Fruit fly (Drosophila melanogaster): ENCODE data around the gene RhoU.

RhoU gene

DNA sequence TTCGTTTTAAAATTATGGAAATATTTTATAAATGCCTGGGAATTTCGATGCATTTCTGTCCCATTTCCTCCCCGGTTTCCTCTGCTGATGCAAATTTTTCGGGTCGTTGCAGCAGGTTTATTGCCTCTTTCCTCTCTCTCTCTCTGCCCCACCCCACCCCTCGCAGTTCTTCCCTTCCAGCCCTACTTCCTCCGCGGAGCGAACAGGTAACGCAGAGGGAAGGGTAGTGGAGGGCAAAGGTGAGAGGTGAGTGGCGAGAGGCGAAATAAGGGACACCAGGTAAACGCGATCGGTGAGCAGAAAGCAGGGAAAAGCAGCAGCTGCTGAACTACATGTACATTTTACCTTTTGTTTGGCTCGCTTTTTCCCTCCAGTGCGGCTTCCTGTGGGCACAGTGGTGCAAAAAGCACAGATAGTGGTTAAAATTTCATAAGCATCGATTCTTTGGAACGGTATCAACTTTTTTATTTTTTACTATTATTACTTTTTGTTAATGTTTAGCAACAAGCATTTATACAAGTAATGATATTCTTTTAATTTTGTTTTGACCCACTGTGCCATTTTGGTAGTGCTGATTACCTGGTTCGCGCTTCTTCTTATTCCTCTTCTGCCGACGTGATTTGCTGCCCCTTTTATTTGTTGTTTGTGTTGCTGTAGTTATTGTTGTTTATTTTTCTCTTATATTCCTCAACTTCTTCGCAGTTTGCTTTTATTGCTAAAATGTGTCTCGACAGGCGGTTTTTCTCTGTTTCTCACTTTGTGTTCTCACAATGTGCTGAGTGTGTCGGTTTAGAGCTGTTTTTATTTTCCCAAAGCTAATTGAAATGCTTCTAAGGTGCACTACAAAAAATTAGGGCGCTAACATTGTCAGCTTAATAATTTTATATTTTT lies 1.9 kb downstream of the RhoU start (continued):
- TF ChIP-seq CG12769 (tag; optimal IDR thresholded peaks at IDR 0.05) (no peak), sisA (GFP tag; IDR thresholded peaks at IDR 0.05) (peak; percentile 76), Dll (GFP tag; IDR thresholded peaks at IDR 0.05; ENCODE audit: partially characterized antibody) (no peak), Fer3 (tag; optimal IDR thresholded peaks at IDR 0.05) (peak; percentile 0), CG11093 (GFP tag; IDR thresholded peaks at IDR 0.05) (peak; percentile 55; the same call in 1 of the 3 replicates), B-H2 (GFP tag; optimal IDR thresholded peaks at IDR 0.05) (no peak), CG6765 (GFP tag; optimal IDR thresholded peaks at IDR 0.05) (no peak), emc (GFP tag; optimal IDR thresholded peaks at IDR 0.05) (no peak), CG13624 (GFP tag; optimal IDR thresholded peaks at IDR 0.05) (no peak), gce (GFP tag; IDR thresholded peaks at IDR 0.05) (peak; percentile 62; the same call in 1 of the 3 replicates), CG1024 (GFP tag; IDR thresholded peaks at IDR 0.05) (no peak), CG15011 (GFP tag; optimal IDR thresholded peaks at IDR 0.05) (no peak), Nf-YB (GFP tag; optimal IDR thresholded peaks at IDR 0.05) (peak; percentile 43), sc (optimal IDR thresholded peaks at IDR 0.05) (no peak), sc (GFP tag; optimal IDR thresholded peaks at IDR 0.05) (peak; percentile 42), Trl (optimal IDR thresholded peaks at IDR 0.05) (no peak), Trl (GFP tag; optimal IDR thresholded peaks at IDR 0.05) (peak; percentile 22), CG1603 (tag; optimal IDR thresholded peaks at IDR 0.05) (no peak), sob (GFP tag; IDR thresholded peaks at IDR 0.05) (0 out of 2 replicates have a peak, but pooled peaks have one; percentile 51), abd-A (tag; optimal IDR thresholded peaks at IDR 0.05) (no peak), CG5245 (GFP tag; optimal IDR thresholded peaks at IDR 0.05) (peak; percentile 15), Taf1 (GFP tag; IDR thresholded peaks at IDR 0.05) (0 out of 2 replicates have a peak, but pooled peaks have one; percentile 16), onecut (GFP tag; IDR thresholded peaks at IDR 0.05) (peak; percentile 52; the same call in 1 of the 2 replicates), CG3065 (GFP tag; optimal IDR thresholded peaks at IDR 0.05) (peak; percentile 11), Lpt (GFP tag; optimal IDR thresholded peaks at IDR 0.05) (no peak), CG6683 (GFP tag; optimal IDR thresholded peaks at IDR 0.05) (no peak), Ada2b (GFP tag; IDR thresholded peaks at IDR 0.05) (peak; percentile 80), CG15269 (tag; optimal IDR thresholded peaks at IDR 0.05) (peak; percentile 48), CG2120 (GFP tag; optimal IDR thresholded peaks at IDR 0.05) (peak; percentile 47), CG9876 (GFP tag; optimal IDR thresholded peaks at IDR 0.05) (no peak), unc-4 (GFP tag; IDR thresholded peaks at IDR 0.05; ENCODE audit: partially characterized antibody) (no peak), C15 (GFP tag; IDR thresholded peaks at IDR 0.05) (no peak), org-1 (GFP tag; optimal IDR thresholded peaks at IDR 0.05) (no peak), Blimp-1 (GFP tag; optimal IDR thresholded peaks at IDR 0.05) (peak; percentile 38), stc (GFP tag; IDR thresholded peaks at IDR 0.05) (peak; percentile 55; the same call in 1 of the 2 replicates), Oaz (GFP tag; IDR thresholded peaks at IDR 0.05) (no peak), ab (GFP tag; optimal IDR thresholded peaks at IDR 0.05) (no peak), CG11398 (GFP tag; optimal IDR thresholded peaks at IDR 0.05) (no peak), stwl (tag; optimal IDR thresholded peaks at IDR 0.05) (peak; percentile 8), odd (GFP tag; optimal IDR thresholded peaks at IDR 0.05) (peak; percentile 53), CG42726 (GFP tag; IDR thresholded peaks at IDR 0.05; ENCODE audit: partially characterized antibody) (no peak), CG7357 (GFP tag; IDR thresholded peaks at IDR 0.05) (no peak), CG10321 (GFP tag; IDR thresholded peaks at IDR 0.05) (no peak; the same call in 1 of the 2 replicates), gfzf (GFP tag; optimal IDR thresholded peaks at IDR 0.05) (no peak), dmrt99B (tag; optimal IDR thresholded peaks at IDR 0.05) (peak; percentile 64), CG13775 (GFP tag; optimal IDR thresholded peaks at IDR 0.05) (peak; percentile 67), CG12155 (GFP tag; optimal IDR thresholded peaks at IDR 0.05) (peak; percentile 18), gcm2 (GFP tag; optimal IDR thresholded peaks at IDR 0.05) (no peak), tll (GFP tag; optimal IDR thresholded peaks at IDR 0.05) (peak in 1 of 2 experiments; percentile 52)

Data from whole organism, embryonic.